Fruit fly (Drosophila melanogaster) whole organism, prepupa: Measurements from ENCODE around the gene CG6277.

Source experiments
- CG11902 ChIP-seq: fragments of 200-800 bp; sonication (Bioruptor generic); optimal IDR thresholded peaks from 3 replicates; lab custom pipeline; 2016; ENCODE audit warnings: missing biosample characterization, missing genetic modification characterization
- CG8119 ChIP-seq: fragments of 200-800 bp; sonication (Bioruptor generic); IDR thresholded peaks from 3 replicates; pipeline ENCODE4 v1.3.6; 2022; ENCODE audit warnings: missing biosample characterization, missing genetic modification characterization
- Gug ChIP-seq: fragments of 200-800 bp; sonication (Bioruptor generic); IDR thresholded peaks from 2 replicates; pipeline ENCODE4 v1.3.6; 2022; ENCODE audit warnings: missing biosample characterization, missing genetic modification characterization
- Met ChIP-seq: fragments of 200-800 bp; sonication (Bioruptor generic); optimal IDR thresholded peaks from 3 replicates; lab custom pipeline; 2016; ENCODE audit warnings: missing biosample characterization, missing genetic modification characterization
- esn ChIP-seq: fragments of 200-800 bp; sonication (Bioruptor generic); optimal IDR thresholded peaks from 2 replicates; lab custom pipeline; 2016; ENCODE audit warnings: missing biosample characterization, mild to moderate bottlenecking, missing genetic modification characterization, moderate library complexity
- topi ChIP-seq: fragments of 200-800 bp; sonication (Bioruptor generic); optimal IDR thresholded peaks from 3 replicates; lab custom pipeline; 2016; ENCODE audit warnings: missing biosample characterization, missing genetic modification characterization

- TF ChIP-seq topi (peak; percentile 85), CG8119 (GFP tag; lab: Robert Waterston, UW) (peak; percentile 34; the same call in 1 of the 3 replicates), Met (GFP tag; lab: Kevin White, UChicago) (peak; percentile 81), esn (GFP tag; lab: Kevin White, UChicago) (peak; percentile 81), CG11902 (GFP tag; lab: Kevin White, UChicago) (peak; percentile 57), Gug (no peak)
Observed at dm6 chr3R:26989802-26990509, 33.1 kb downstream of the CG6277 start, which contains the start of gene CG31076.
